Worm (Caenorhabditis elegans) whole organism, L4 larva: ENCODE data around the gene H05C05.4.
A peak's percentile ranks its signal among the peaks of the same experiment; 100 is the strongest.

Source experiments
- F10B5.3 ChIP-seq: sonication (generic microtip); optimal IDR thresholded peaks from 2 replicates; lab custom pipeline; 2016; ENCODE audit warnings: mild to moderate bottlenecking, missing genetic modification characterization, missing compliant biosample characterization
- F26F4.8 ChIP-seq: fragments of 200-800 bp; sonication (Bioruptor generic); conservative IDR thresholded peaks from 2 replicates; pipeline ENCODE4 v1.3.6; 2022; ENCODE audit warnings: missing genetic modification characterization, missing compliant biosample characterization
- F44E2.7 ChIP-seq: fragments of 200-800 bp; sonication (Bioruptor generic); IDR thresholded peaks from 2 replicates; pipeline ENCODE4 v2.1.2; 2022; ENCODE audit warnings: missing genetic modification characterization, missing compliant biosample characterization
- T20F7.1 ChIP-seq: fragments of 200-800 bp; sonication (Bioruptor generic); optimal IDR thresholded peaks from 2 replicates; lab custom pipeline; 2018; ENCODE audit warnings: mild to moderate bottlenecking, missing genetic modification characterization, missing compliant biosample characterization
- Y105C5A.15 ChIP-seq: fragments of 200-800 bp; sonication (Bioruptor generic); IDR thresholded peaks from 2 replicates; pipeline ENCODE4 v1.3.6; 2022; ENCODE audit warnings: missing genetic modification characterization, missing compliant biosample characterization
- Y48G9A.11 ChIP-seq: fragments of 200-800 bp; sonication (Bioruptor generic); IDR thresholded peaks from 2 replicates; pipeline ENCODE4 v1.3.6; 2022; ENCODE audit warnings: missing genetic modification reagents, missing genetic modification characterization, missing compliant biosample characterization
- Y75B8A.6 ChIP-seq: fragments of 200-800 bp; sonication (Bioruptor generic); IDR thresholded peaks from 2 replicates; pipeline ENCODE4 v1.3.6; 2022; ENCODE audit warnings: missing genetic modification reagents, missing genetic modification characterization, missing compliant biosample characterization
- ZK546.5 ChIP-seq, 2 experiments: sonication (generic microtip); optimal IDR thresholded peaks; 2 replicates each; lab custom pipeline; 2017; ENCODE audit warnings: missing biosample characterization in 2 of 2, missing genetic modification characterization in 2 of 2
- ama-1 ChIP-seq: fragments of 150-350 bp; optimal IDR thresholded peaks from 2 replicates; lab custom pipeline; 2014; ENCODE audit warnings: inconsistent platforms, mixed read lengths
- arid-1 ChIP-seq: fragments of 200-800 bp; sonication (Bioruptor generic); conservative IDR thresholded peaks from 2 replicates; pipeline ENCODE4 v1.3.6; 2022; ENCODE audit warnings: missing genetic modification reagents, missing genetic modification characterization, missing compliant biosample characterization
- attf-4 ChIP-seq: sonication (generic microtip); optimal IDR thresholded peaks from 3 replicates; lab custom pipeline; 2017; ENCODE audit warnings: missing biosample characterization, missing genetic modification characterization
- ceh-20 ChIP-seq: fragments of 200-800 bp; sonication (Bioruptor generic); IDR thresholded peaks from 2 replicates; pipeline ENCODE4 v1.3.6; 2022; ENCODE audit warnings: missing genetic modification reagents, missing genetic modification characterization, missing compliant biosample characterization
- ceh-32 ChIP-seq: sonication (generic microtip); optimal IDR thresholded peaks from 2 replicates; lab custom pipeline; 2016; ENCODE audit warnings: mild to moderate bottlenecking, missing genetic modification characterization, missing compliant biosample characterization; ENCODE audit not compliant: poor library complexity
- ceh-44 ChIP-seq: fragments of 200-800 bp; sonication (Bioruptor generic); IDR thresholded peaks from 2 replicates; pipeline ENCODE4 v1.3.6; 2022; ENCODE audit warnings: missing genetic modification reagents, missing genetic modification characterization, missing compliant biosample characterization
- ces-1 ChIP-seq: fragments of 150-350 bp; sonication (generic microtip); optimal IDR thresholded peaks from 4 replicates; lab custom pipeline; 2014; ENCODE audit warnings: missing biosample characterization, missing genetic modification reagents, missing genetic modification characterization
- ctbp-1 ChIP-seq: fragments of 200-800 bp; sonication (Bioruptor generic); IDR thresholded peaks from 2 replicates; pipeline ENCODE4 v1.3.6; 2022; ENCODE audit warnings: missing genetic modification reagents, missing genetic modification characterization, missing compliant biosample characterization
- daf-12 ChIP-seq: fragments of 150-350 bp; optimal IDR thresholded peaks from 2 replicates; lab custom pipeline; 2014; ENCODE audit warnings: missing biosample characterization, missing genetic modification reagents, missing genetic modification characterization
- daf-19 ChIP-seq: fragments of 200-800 bp; sonication (Bioruptor generic); conservative IDR thresholded peaks from 2 replicates; pipeline ENCODE4 v1.3.6; 2022; ENCODE audit warnings: missing genetic modification characterization, missing compliant biosample characterization
- daf-8 ChIP-seq: fragments of 200-800 bp; sonication (Bioruptor generic); IDR thresholded peaks from 2 replicates; pipeline ENCODE4 v1.3.6; 2022; ENCODE audit warnings: missing genetic modification characterization, missing compliant biosample characterization
- dmd-6 ChIP-seq: fragments of 200-800 bp; sonication (Bioruptor generic); IDR thresholded peaks from 2 replicates; pipeline ENCODE4 v1.3.6; 2022; ENCODE audit warnings: missing genetic modification reagents, missing genetic modification characterization, missing compliant biosample characterization
- dmd-9 ChIP-seq: fragments of 200-800 bp; sonication (Bioruptor generic); IDR thresholded peaks from 2 replicates; pipeline ENCODE4 v1.3.6; 2022; ENCODE audit warnings: missing genetic modification reagents, missing genetic modification characterization, missing compliant biosample characterization
- dpl-1 ChIP-seq: fragments of 150-350 bp; optimal IDR thresholded peaks from 2 replicates; lab custom pipeline; 2014; ENCODE audit warnings: missing biosample characterization, missing genetic modification reagents, missing genetic modification characterization
- duxl-1 ChIP-seq: sonication (generic microtip); optimal IDR thresholded peaks from 2 replicates; lab custom pipeline; 2016; ENCODE audit warnings: mild to moderate bottlenecking, missing genetic modification characterization, moderate library complexity, missing compliant biosample characterization; ENCODE audit not compliant: poor library complexity
- dve-1 ChIP-seq: sonication (generic microtip); optimal IDR thresholded peaks from 2 replicates; lab custom pipeline; 2017; ENCODE audit warnings: antibody characterized with exemption, mild to moderate bottlenecking, missing genetic modification characterization, missing compliant biosample characterization; ENCODE audit not compliant: insufficient read depth
- fos-1 ChIP-seq: fragments of 150-350 bp; optimal IDR thresholded peaks from 2 replicates; lab custom pipeline; 2014; ENCODE audit warnings: missing biosample characterization, missing genetic modification characterization
- gei-8 ChIP-seq: fragments of 200-800 bp; sonication (Bioruptor generic); optimal IDR thresholded peaks from 2 replicates; lab custom pipeline; 2018; ENCODE audit warnings: mild to moderate bottlenecking, missing genetic modification characterization, missing compliant biosample characterization
- hlh-11 ChIP-seq: fragments of 200-800 bp; sonication (Bioruptor generic); optimal IDR thresholded peaks from 2 replicates; lab custom pipeline; 2018; ENCODE audit warnings: mild to moderate bottlenecking, missing genetic modification characterization, missing compliant biosample characterization
- lim-7 ChIP-seq: fragments of 200-800 bp; sonication (Bioruptor generic); IDR thresholded peaks from 2 replicates; pipeline ENCODE4 v1.3.6; 2022; ENCODE audit warnings: missing genetic modification characterization, missing compliant biosample characterization
- lsy-2 ChIP-seq, 2 experiments: fragments of 150-350 bp in 1 of 2; sonication (generic microtip) in 1 of 2; optimal IDR thresholded peaks; 2 replicates each; lab custom pipeline; 2014 to 2017; ENCODE audit warnings: missing biosample characterization in 2 of 2, missing genetic modification characterization in 2 of 2
- madf-5 ChIP-seq, 2 experiments: fragments of 200-800 bp; sonication (Bioruptor generic); IDR thresholded peaks; 2 replicates each; pipeline ENCODE4 v1.3.6; 2022; ENCODE audit warnings: missing compliant biosample characterization in 2 of 2, missing genetic modification characterization in 2 of 2
- madf-9 ChIP-seq: fragments of 200-800 bp; sonication (Bioruptor generic); conservative IDR thresholded peaks from 2 replicates; pipeline ENCODE4 v1.3.6; 2022; ENCODE audit warnings: missing genetic modification reagents, missing genetic modification characterization, missing compliant biosample characterization
- mdl-1 ChIP-seq, 2 experiments: fragments of 150-350 bp in 1 of 2; sonication (generic microtip) in 1 of 2; optimal IDR thresholded peaks; 2 replicates each; lab custom pipeline; 2014 to 2017; ENCODE audit warnings: missing biosample characterization in 2 of 2, missing genetic modification characterization in 2 of 2
- mep-1 ChIP-seq: fragments of 150-350 bp; sonication (generic microtip); optimal IDR thresholded peaks from 3 replicates; lab custom pipeline; 2014; ENCODE audit warnings: missing biosample characterization, missing genetic modification characterization
- mes-2 ChIP-seq: sonication (generic microtip); optimal IDR thresholded peaks from 2 replicates; lab custom pipeline; 2016; ENCODE audit warnings: missing genotype, mild to moderate bottlenecking, missing genetic modification characterization, missing compliant biosample characterization; ENCODE audit not compliant: poor library complexity, severe bottlenecking
- nhr-102 ChIP-seq: sonication (generic microtip); optimal IDR thresholded peaks from 2 replicates; lab custom pipeline; 2016; ENCODE audit warnings: mild to moderate bottlenecking, missing genetic modification characterization, moderate library complexity, missing compliant biosample characterization
- nhr-237 ChIP-seq: sonication (generic microtip); optimal IDR thresholded peaks from 2 replicates; lab custom pipeline; 2017; ENCODE audit warnings: missing biosample characterization, missing genetic modification characterization
- nhr-28 ChIP-seq: fragments of 150-350 bp; optimal IDR thresholded peaks from 2 replicates; lab custom pipeline; 2014; ENCODE audit warnings: missing biosample characterization, missing genetic modification characterization
- nhr-42 ChIP-seq: fragments of 200-800 bp; sonication (Bioruptor generic); IDR thresholded peaks from 2 replicates; pipeline ENCODE4 v1.3.6; 2022; ENCODE audit warnings: missing genetic modification characterization, missing compliant biosample characterization
- nhr-6 ChIP-seq: fragments of 150-350 bp; optimal IDR thresholded peaks from 2 replicates; lab custom pipeline; 2014; ENCODE audit warnings: missing biosample characterization, missing genetic modification characterization
- nhr-77 ChIP-seq: fragments of 150-350 bp; optimal IDR thresholded peaks from 2 replicates; lab custom pipeline; 2014; ENCODE audit warnings: missing biosample characterization, missing genetic modification characterization
- saeg-2 ChIP-seq: fragments of 200-800 bp; sonication (Bioruptor generic); IDR thresholded peaks from 2 replicates; pipeline ENCODE4 v1.3.6; 2022; ENCODE audit warnings: missing genetic modification reagents, missing genetic modification characterization, missing compliant biosample characterization
- sdz-12 ChIP-seq: fragments of 200-800 bp; sonication (Bioruptor generic); optimal IDR thresholded peaks from 2 replicates; lab custom pipeline; 2018; ENCODE audit warnings: mild to moderate bottlenecking, missing genetic modification characterization, missing compliant biosample characterization
- spr-1 ChIP-seq: sonication (generic microtip); optimal IDR thresholded peaks from 2 replicates; lab custom pipeline; 2016; ENCODE audit warnings: mild to moderate bottlenecking, missing genetic modification characterization, missing compliant biosample characterization
- spr-3 ChIP-seq: fragments of 200-800 bp; sonication (Bioruptor generic); optimal IDR thresholded peaks from 2 replicates; lab custom pipeline; 2018; ENCODE audit warnings: mild to moderate bottlenecking, missing genetic modification characterization, missing compliant biosample characterization
- unc-130 ChIP-seq: sonication (generic microtip); optimal IDR thresholded peaks from 2 replicates; lab custom pipeline; 2016; ENCODE audit warnings: missing genetic modification reagents, missing genetic modification characterization, missing compliant biosample characterization
- unc-62 ChIP-seq, 3 experiments: fragments of 150-350 bp in 1 of 3; sonication (generic microtip); optimal IDR thresholded peaks in 2 of 3; peaks in 1 of 3; 1 replicate in 1 of 3; 2 replicates in 2 of 3; lab custom pipeline; 2014 to 2017; ENCODE audit warnings: missing biosample characterization in 3 of 3, missing genetic modification characterization in 3 of 3, missing genetic modification reagents in 3 of 3, missing genotype in 1 of 3
- zag-1 ChIP-seq: fragments of 150-350 bp; optimal IDR thresholded peaks from 2 replicates; lab custom pipeline; 2014; ENCODE audit warnings: missing biosample characterization, missing genetic modification characterization
- zfp-2 ChIP-seq: sonication (generic microtip); optimal IDR thresholded peaks from 2 replicates; lab custom pipeline; 2016; ENCODE audit warnings: mild to moderate bottlenecking, missing genetic modification characterization, missing compliant biosample characterization
- zfp-3 ChIP-seq: fragments of 200-800 bp; sonication (Bioruptor generic); conservative IDR thresholded peaks from 2 replicates; pipeline ENCODE4 v1.3.6; 2022; ENCODE audit warnings: missing genetic modification reagents, missing genetic modification characterization, missing compliant biosample characterization
- zip-2 ChIP-seq: fragments of 150-350 bp; optimal IDR thresholded peaks from 2 replicates; lab custom pipeline; 2014; ENCODE audit warnings: missing biosample characterization, missing genetic modification characterization
- ztf-11 ChIP-seq: fragments of 150-350 bp; optimal IDR thresholded peaks from 2 replicates; lab custom pipeline; 2014; ENCODE audit warnings: missing biosample characterization, missing genetic modification characterization

H05C05.4 gene

ce11 chrIII:2948310-2948961 lies 2.4 kb upstream of the H05C05.4 start:
- no peak for TF ChIP-seq zfp-2
- peak; percentile 82 for TF ChIP-seq dmd-6 (GFP tag; lab: Robert Waterston, UW)
- no peak for TF ChIP-seq Y75B8A.6 (GFP tag; lab: Robert Waterston, UW)
- TF ChIP-seq gei-8: no peak
- TF ChIP-seq Y105C5A.15 (GFP tag; lab: Robert Waterston, UW): no peak
- TF ChIP-seq ceh-20 (GFP tag; lab: Robert Waterston, UW): no peak
- TF ChIP-seq mdl-1 (tag; optimal IDR thresholded peaks at IDR 0.05; lab: Kevin White, UChicago): peak in 1 of 2 experiments; percentile 65
- TF ChIP-seq nhr-102: peak; percentile 45
- no peak for TF ChIP-seq nhr-237 (tag; lab: Kevin White, UChicago)
- no peak for TF ChIP-seq ces-1 (GFP tag; lab: Kevin White, UChicago)
- no peak for TF ChIP-seq F26F4.8 (GFP tag; lab: Robert Waterston, UW)
- TF ChIP-seq spr-3: no peak
- TF ChIP-seq zag-1: no peak
- no peak for TF ChIP-seq spr-1 (tag; lab: Kevin White, UChicago)
- no peak for TF ChIP-seq ctbp-1 (GFP tag; lab: Robert Waterston, UW)
- no peak for TF ChIP-seq unc-62 (GFP tag; optimal IDR thresholded peaks at IDR 0.05 in 1 of 2; lab: Kevin White, UChicago)
- TF ChIP-seq unc-62 (tag; optimal IDR thresholded peaks at IDR 0.05; lab: Kevin White, UChicago): no peak
- no peak for TF ChIP-seq daf-8
- TF ChIP-seq daf-12 (tag; lab: Kevin White, UChicago): no peak
- TF ChIP-seq nhr-28: peak; percentile 88
- TF ChIP-seq hlh-11: peak; percentile 83
- peak; percentile 24 for TF ChIP-seq dpl-1 (GFP tag; lab: Kevin White, UChicago)
- no peak for TF ChIP-seq dmd-9
- no peak for TF ChIP-seq madf-5 (GFP tag; IDR thresholded peaks at IDR 0.05; lab: Robert Waterston, UW)
- TF ChIP-seq F10B5.3 (tag; lab: Kevin White, UChicago): no peak
- peak; percentile 74 for TF ChIP-seq nhr-77 (tag; lab: Kevin White, UChicago)
- no peak for TF ChIP-seq arid-1
- no peak for TF ChIP-seq nhr-6 (tag; lab: Kevin White, UChicago)
- no peak for TF ChIP-seq lim-7
- TF ChIP-seq saeg-2 (GFP tag; lab: Robert Waterston, UW): no peak
- TF ChIP-seq dve-1 (tag; lab: Kevin White, UChicago): peak; percentile 77
- no peak for TF ChIP-seq T20F7.1
- no peak for TF ChIP-seq ceh-32
- no peak for TF ChIP-seq sdz-12 (GFP tag; lab: Kevin White, UChicago)
- peak in 1 of 2 experiments; percentile 46 for TF ChIP-seq lsy-2 (tag; optimal IDR thresholded peaks at IDR 0.05; lab: Kevin White, UChicago)
- TF ChIP-seq Y48G9A.11: no peak
- no peak for TF ChIP-seq ceh-44 (GFP tag; lab: Robert Waterston, UW)
- TF ChIP-seq mep-1: peak; percentile 18
- no peak for TF ChIP-seq duxl-1 (tag; lab: Kevin White, UChicago)
- TF ChIP-seq F44E2.7 (GFP tag; lab: Robert Waterston, UW): no peak
- no peak for TF ChIP-seq ama-1 (lab: Kevin White, UChicago)
- TF ChIP-seq ztf-11 (tag; lab: Kevin White, UChicago): no peak
- TF ChIP-seq daf-19 (GFP tag; lab: Robert Waterston, UW): no peak
- no peak for TF ChIP-seq nhr-42
- TF ChIP-seq mes-2: no peak
- TF ChIP-seq zfp-3 (GFP tag; lab: Robert Waterston, UW): no peak
- no peak for TF ChIP-seq fos-1 (tag; lab: Kevin White, UChicago)
- no peak for TF ChIP-seq ZK546.5 (tag; optimal IDR thresholded peaks at IDR 0.05; lab: Kevin White, UChicago)
- TF ChIP-seq attf-4: no peak
- TF ChIP-seq zip-2 (tag; lab: Kevin White, UChicago): peak; percentile 94
- no peak for TF ChIP-seq madf-9 (GFP tag; lab: Robert Waterston, UW)
- no peak for TF ChIP-seq unc-130
